Fruit fly (Drosophila melanogaster) whole organism, embryonic: Measurements from ENCODE around the gene CG7879.

Experiments
- Adf1 ChIP-seq: fragments of 200-800 bp; sonication (Bioruptor generic); IDR thresholded peaks from 2 replicates; pipeline ENCODE4 v1.3.6; 2022; ENCODE audit warnings: missing biosample characterization, missing genetic modification characterization
- BtbVII ChIP-seq: fragments of 200-800 bp; sonication (Bioruptor generic); optimal IDR thresholded peaks from 3 replicates; lab custom pipeline; 2017; ENCODE audit warnings: missing biosample characterization, mild to moderate bottlenecking, missing genetic modification characterization
- CG10321 ChIP-seq: fragments of 200-800 bp; sonication (Bioruptor generic); IDR thresholded peaks from 2 replicates; pipeline ENCODE4 v1.3.6; 2022; ENCODE audit warnings: missing biosample characterization, missing genetic modification characterization
- CG10543 ChIP-seq: fragments of 200-800 bp; sonication (Bioruptor generic); optimal IDR thresholded peaks from 3 replicates; lab custom pipeline; 2017; ENCODE audit warnings: missing biosample characterization, mild to moderate bottlenecking, missing genetic modification characterization, moderate library complexity
- CG10654 ChIP-seq: fragments of 200-800 bp; sonication (Bioruptor generic); optimal IDR thresholded peaks from 2 replicates; lab custom pipeline; 2016; ENCODE audit warnings: missing biosample characterization, missing genetic modification characterization
- CG11093 ChIP-seq: fragments of 200-800 bp; sonication (Bioruptor generic); IDR thresholded peaks from 3 replicates; pipeline ENCODE4 v1.3.6; 2022; ENCODE audit warnings: missing biosample characterization, missing genetic modification characterization
- CG12236 ChIP-seq: fragments of 200-800 bp; sonication (Bioruptor generic); optimal IDR thresholded peaks from 2 replicates; lab custom pipeline; 2016; ENCODE audit warnings: missing biosample characterization, missing genetic modification characterization
- CG12769 ChIP-seq: fragments of 200-800 bp; sonication (Bioruptor generic); optimal IDR thresholded peaks from 2 replicates; lab custom pipeline; 2019; ENCODE audit warnings: missing biosample characterization, mild to moderate bottlenecking, missing genetic modification characterization, moderate library complexity
- CG14667 ChIP-seq: fragments of 200-800 bp; sonication (Bioruptor generic); IDR thresholded peaks from 2 replicates; pipeline ENCODE4 v1.3.6; 2022; ENCODE audit warnings: missing biosample characterization, missing genetic modification characterization
- CG17385 ChIP-seq: fragments of 200-800 bp; sonication (Bioruptor generic); optimal IDR thresholded peaks from 3 replicates; lab custom pipeline; 2018; ENCODE audit warnings: missing biosample characterization, mild to moderate bottlenecking, missing genetic modification characterization
- CG17829 ChIP-seq: fragments of 200-800 bp; optimal IDR thresholded peaks from 2 replicates; lab custom pipeline; 2019; ENCODE audit warnings: missing biosample characterization, mild to moderate bottlenecking, missing genetic modification characterization, moderate library complexity
- CG18619 ChIP-seq: fragments of 200-800 bp; sonication (Bioruptor generic); optimal IDR thresholded peaks from 3 replicates; lab custom pipeline; 2017; ENCODE audit warnings: missing biosample characterization, mild to moderate bottlenecking, missing genetic modification characterization
- CG2712 ChIP-seq: fragments of 200-800 bp; optimal IDR thresholded peaks from 3 replicates; lab custom pipeline; 2019; ENCODE audit warnings: missing biosample characterization, mild to moderate bottlenecking, missing genetic modification characterization, moderate library complexity
- CG2889 ChIP-seq: fragments of 200-800 bp; sonication (Bioruptor generic); IDR thresholded peaks from 3 replicates; pipeline ENCODE4 v1.3.6; 2022; ENCODE audit warnings: missing biosample characterization, missing genetic modification characterization
- CG31224 ChIP-seq: fragments of 200-800 bp; sonication (Bioruptor generic); IDR thresholded peaks from 2 replicates; pipeline ENCODE4 v1.3.6; 2022; ENCODE audit warnings: missing biosample characterization, missing genetic modification characterization
- CG33557 ChIP-seq: fragments of 200-800 bp; sonication (Bioruptor generic); optimal IDR thresholded peaks from 2 replicates; lab custom pipeline; 2019; ENCODE audit warnings: missing biosample characterization, mild to moderate bottlenecking, missing genetic modification characterization, moderate library complexity
- CG5953 ChIP-seq: fragments of 200-800 bp; sonication (Bioruptor generic); IDR thresholded peaks from 2 replicates; pipeline ENCODE4 v1.3.6; 2022; ENCODE audit warnings: missing biosample characterization, missing genetic modification characterization
- CG6791 ChIP-seq: fragments of 200-800 bp; sonication (Bioruptor generic); IDR thresholded peaks from 3 replicates; pipeline ENCODE4 v1.3.6; 2022; ENCODE audit warnings: missing biosample characterization, missing genetic modification characterization; ENCODE audit not compliant: partially characterized antibody
- CG9876 ChIP-seq: fragments of 200-800 bp; sonication (Bioruptor generic); optimal IDR thresholded peaks from 2 replicates; lab custom pipeline; 2016; ENCODE audit warnings: missing biosample characterization, missing genetic modification characterization
- Dbx ChIP-seq: fragments of 200-800 bp; sonication (Bioruptor generic); IDR thresholded peaks from 3 replicates; pipeline ENCODE4 v1.3.6; 2022; ENCODE audit warnings: missing biosample characterization, missing genetic modification characterization
- Deaf1 ChIP-seq: fragments of 200-800 bp; optimal IDR thresholded peaks from 3 replicates; lab custom pipeline; 2019; ENCODE audit warnings: missing biosample characterization, mild to moderate bottlenecking, missing genetic modification characterization, moderate library complexity
- Dfd ChIP-seq, 2 experiments: fragments of >200 bp; optimal IDR thresholded peaks; 2 replicates each; lab custom pipeline; 2017; ENCODE audit warnings: missing biosample characterization in 2 of 2, missing genetic modification characterization in 2 of 2
- Dip3 ChIP-seq: fragments of 200-800 bp; sonication (Bioruptor generic); optimal IDR thresholded peaks from 3 replicates; lab custom pipeline; 2016; ENCODE audit warnings: missing biosample characterization, missing genetic modification characterization
- Eip74EF ChIP-seq, 2 experiments: fragments of 200-800 bp in 1 of 2; fragments of >200 bp in 1 of 2; sonication (Bioruptor generic) in 1 of 2; optimal IDR thresholded peaks; 2 replicates each; lab custom pipeline; 2017 to 2019; ENCODE audit warnings: missing biosample characterization in 2 of 2, missing genetic modification characterization in 2 of 2, mild to moderate bottlenecking in 1 of 2, moderate library complexity in 1 of 2
- Fer2 ChIP-seq: fragments of 200-800 bp; sonication (Bioruptor generic); optimal IDR thresholded peaks from 2 replicates; lab custom pipeline; 2018; ENCODE audit warnings: missing biosample characterization, mild to moderate bottlenecking, missing genetic modification characterization, moderate library complexity
- Gug ChIP-seq: fragments of 200-800 bp; sonication (Bioruptor generic); IDR thresholded peaks from 4 replicates; pipeline ENCODE4 v1.3.6; 2022; ENCODE audit warnings: missing biosample characterization, missing genetic modification characterization
- Hand ChIP-seq: fragments of 200-800 bp; sonication (Bioruptor generic); optimal IDR thresholded peaks from 2 replicates; lab custom pipeline; 2017; ENCODE audit warnings: mild to moderate bottlenecking, missing biosample characterization, missing genetic modification reagents, missing genetic modification characterization
- Optix ChIP-seq: fragments of 200-800 bp; sonication (Bioruptor generic); IDR thresholded peaks from 3 replicates; pipeline ENCODE4 v1.3.6; 2022; ENCODE audit warnings: missing biosample characterization, missing genetic modification characterization
- Ssrp ChIP-seq: fragments of 200-800 bp; sonication (Bioruptor generic); optimal IDR thresholded peaks from 2 replicates; lab custom pipeline; 2018; ENCODE audit warnings: missing biosample characterization, mild to moderate bottlenecking, missing genetic modification characterization, moderate library complexity
- Taf1 ChIP-seq: fragments of 200-800 bp; sonication (Bioruptor generic); IDR thresholded peaks from 2 replicates; pipeline ENCODE4 v1.3.6; 2022; ENCODE audit warnings: missing biosample characterization, missing genetic modification characterization
- Xbp1 ChIP-seq: fragments of 200-800 bp; sonication (Bioruptor generic); optimal IDR thresholded peaks from 3 replicates; lab custom pipeline; 2016; ENCODE audit warnings: missing biosample characterization, mild to moderate bottlenecking, missing genetic modification characterization
- ab ChIP-seq: fragments of 200-800 bp; sonication (Bioruptor generic); optimal IDR thresholded peaks from 2 replicates; lab custom pipeline; 2016; ENCODE audit warnings: missing biosample characterization, missing genetic modification characterization
- ash1 ChIP-seq: fragments of 200-800 bp; sonication (Bioruptor generic); optimal IDR thresholded peaks from 2 replicates; lab custom pipeline; 2018; ENCODE audit warnings: missing biosample characterization, mild to moderate bottlenecking, missing genetic modification characterization
- ato ChIP-seq: fragments of 200-800 bp; sonication (Bioruptor generic); IDR thresholded peaks from 2 replicates; pipeline ENCODE4 v1.3.6; 2022; ENCODE audit warnings: missing biosample characterization, missing genetic modification characterization; ENCODE audit not compliant: partially characterized antibody
- bab2 ChIP-seq: fragments of 200-800 bp; sonication (Bioruptor generic); optimal IDR thresholded peaks from 2 replicates; lab custom pipeline; 2016; ENCODE audit warnings: missing biosample characterization, missing genetic modification characterization
- br ChIP-seq: fragments of >200 bp; optimal IDR thresholded peaks from 2 replicates; lab custom pipeline; 2017
- cad ChIP-seq: fragments of >200 bp; optimal IDR thresholded peaks from 2 replicates; lab custom pipeline; 2017; ENCODE audit warnings: missing biosample characterization, missing genetic modification characterization
- caup ChIP-seq: fragments of 200-800 bp; sonication (Bioruptor generic); optimal IDR thresholded peaks from 3 replicates; lab custom pipeline; 2017; ENCODE audit warnings: missing biosample characterization, mild to moderate bottlenecking, missing genetic modification characterization, moderate library complexity; ENCODE audit not compliant: severe bottlenecking
- crp ChIP-seq, 2 experiments: fragments of 200-800 bp; sonication (Bioruptor generic); optimal IDR thresholded peaks; 2 replicates in 1 of 2; 3 replicates in 1 of 2; lab custom pipeline; 2017; ENCODE audit warnings: missing biosample characterization in 2 of 2, missing genetic modification characterization in 2 of 2, mild to moderate bottlenecking in 1 of 2, moderate library complexity in 1 of 2
- disco-r ChIP-seq: fragments of 200-800 bp; sonication (Bioruptor generic); optimal IDR thresholded peaks from 2 replicates; lab custom pipeline; 2016; ENCODE audit warnings: missing biosample characterization, missing genetic modification characterization
- kah ChIP-seq: fragments of 200-800 bp; sonication (Bioruptor generic); optimal IDR thresholded peaks from 2 replicates; lab custom pipeline; 2018; ENCODE audit warnings: missing biosample characterization, mild to moderate bottlenecking, missing genetic modification characterization
- ken ChIP-seq: fragments of 200-800 bp; sonication (Bioruptor generic); IDR thresholded peaks from 3 replicates; pipeline ENCODE4 v1.3.6; 2022; ENCODE audit warnings: missing biosample characterization, missing genetic modification characterization
- klu ChIP-seq: fragments of 200-800 bp; sonication (Bioruptor generic); IDR thresholded peaks from 2 replicates; pipeline ENCODE4 v1.3.6; 2022; ENCODE audit warnings: missing biosample characterization, missing genetic modification characterization
- pfk ChIP-seq: fragments of 200-800 bp; sonication (Bioruptor generic); optimal IDR thresholded peaks from 2 replicates; lab custom pipeline; 2018; ENCODE audit warnings: missing biosample characterization, mild to moderate bottlenecking, missing genetic modification characterization, moderate library complexity
- rib ChIP-seq: fragments of 200-800 bp; sonication (Bioruptor generic); IDR thresholded peaks from 2 replicates; pipeline ENCODE4 v1.3.6; 2022; ENCODE audit warnings: missing biosample characterization, missing genetic modification characterization
- seq ChIP-seq: fragments of 200-800 bp; sonication (Bioruptor generic); IDR thresholded peaks from 2 replicates; pipeline ENCODE4 v1.3.6; 2022; ENCODE audit warnings: missing biosample characterization, missing genetic modification characterization
- sima ChIP-seq: fragments of 200-800 bp; sonication (Bioruptor generic); optimal IDR thresholded peaks from 2 replicates; lab custom pipeline; 2016; ENCODE audit warnings: missing biosample characterization, missing genetic modification characterization
- twi ChIP-seq: fragments of 200-800 bp; optimal IDR thresholded peaks from 2 replicates; lab custom pipeline; 2019; ENCODE audit warnings: missing biosample characterization, mild to moderate bottlenecking, missing genetic modification characterization, moderate library complexity
- zfh2 ChIP-seq: fragments of 200-800 bp; sonication (Bioruptor generic); optimal IDR thresholded peaks from 2 replicates; lab custom pipeline; 2016; ENCODE audit warnings: missing biosample characterization, missing genetic modification characterization

CG7879 gene

DNA sequence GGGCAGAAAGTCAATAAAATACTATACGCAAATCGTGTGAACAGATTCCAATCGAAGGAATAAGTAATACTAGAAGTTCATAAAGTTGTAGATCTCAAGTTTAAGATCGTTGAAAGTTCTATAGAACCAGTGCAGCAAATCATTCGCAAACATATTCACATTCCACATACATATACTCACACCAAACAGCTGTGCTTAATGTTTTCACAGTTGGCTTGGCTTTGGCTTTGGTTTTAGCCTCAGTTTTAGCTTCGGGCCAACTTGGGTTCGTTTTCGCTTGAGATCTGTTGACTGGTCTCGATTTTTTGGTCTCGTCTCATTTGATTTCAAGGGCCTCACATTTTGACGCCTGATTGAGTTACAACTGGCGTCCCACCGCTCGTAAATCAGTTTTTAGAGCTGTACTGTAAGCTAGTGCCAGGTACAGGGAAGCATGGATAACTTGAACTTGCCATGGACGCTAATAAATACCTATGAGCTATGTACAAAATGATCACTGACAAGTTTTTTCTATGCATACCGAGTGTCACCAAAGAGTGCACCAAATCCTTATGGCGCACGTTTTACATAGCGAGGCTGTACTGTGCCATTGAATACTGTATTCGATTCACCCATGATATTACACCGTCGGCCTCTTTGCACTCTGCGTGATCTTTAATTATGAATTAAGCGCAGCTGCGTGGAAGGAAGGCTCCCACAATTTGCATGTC, 18.9 kb upstream of the CG7879 start (continued):
- no peak for TF ChIP-seq pfk
- peak; percentile 58 for TF ChIP-seq klu (GFP tag; lab: Robert Waterston, UW)
- peak; percentile 86 for TF ChIP-seq seq
- peak; percentile 64 for TF ChIP-seq CG10321 (GFP tag; lab: Robert Waterston, UW)
- TF ChIP-seq Deaf1 (tag; lab: Kevin White, UChicago) = peak; percentile 45
- TF ChIP-seq CG18619 = peak; percentile 65
- no peak for TF ChIP-seq br (lab: Kevin White, UChicago)
- peak; percentile 82 for TF ChIP-seq Dbx
- peak; percentile 83 for TF ChIP-seq caup (GFP tag; lab: Kevin White, UChicago)
- TF ChIP-seq sima = peak; percentile 60
- TF ChIP-seq CG10543 = peak; percentile 59
- peak; percentile 76 for TF ChIP-seq Dip3 (GFP tag; lab: Kevin White, UChicago)
- peak; percentile 61 for TF ChIP-seq disco-r (GFP tag; lab: Kevin White, UChicago)
- TF ChIP-seq Taf1 (GFP tag; lab: Robert Waterston, UW) = peak; percentile 70; the same call in 1 of the 2 replicates
- peak; percentile 82; the same call in 1 of the 2 replicates for TF ChIP-seq rib (GFP tag; lab: Robert Waterston, UW)
- TF ChIP-seq Optix (GFP tag; lab: Robert Waterston, UW) = peak; percentile 78; the same call in 2 of the 3 replicates
- peak; percentile 9 for TF ChIP-seq CG33557 (GFP tag; lab: Kevin White, UChicago)
- peak; percentile 69 for TF ChIP-seq ab (GFP tag; lab: Kevin White, UChicago)
- TF ChIP-seq ken (GFP tag; lab: Robert Waterston, UW) = peak; percentile 72; the same call in 2 of the 3 replicates
- TF ChIP-seq CG5953 = peak; percentile 62; the same call in 1 of the 2 replicates
- TF ChIP-seq Hand (GFP tag; lab: Kevin White, UChicago) = peak; percentile 32
- no peak for TF ChIP-seq cad (GFP tag; lab: Kevin White, UChicago)
- peak; percentile 71 for TF ChIP-seq CG9876 (GFP tag; lab: Kevin White, UChicago)
- peak; percentile 87 for TF ChIP-seq Gug (GFP tag; lab: Robert Waterston, UW)
- TF ChIP-seq CG2712 (tag; lab: Kevin White, UChicago) = peak; percentile 67
- TF ChIP-seq BtbVII = peak; percentile 62
- TF ChIP-seq Dfd (GFP tag; optimal IDR thresholded peaks at IDR 0.05; lab: Kevin White, UChicago) = no peak
- peak; percentile 64 for TF ChIP-seq kah (GFP tag; lab: Kevin White, UChicago)
- TF ChIP-seq ash1 (GFP tag; lab: Kevin White, UChicago) = peak; percentile 31
- peak; percentile 57 for TF ChIP-seq Adf1 (GFP tag; lab: Robert Waterston, UW)
- TF ChIP-seq zfh2 (GFP tag; lab: Kevin White, UChicago) = peak; percentile 62
- peak; percentile 84 for TF ChIP-seq Xbp1 (GFP tag; lab: Kevin White, UChicago)
- peak in 1 of 2 experiments; percentile 8 for TF ChIP-seq crp (GFP tag; optimal IDR thresholded peaks at IDR 0.05; lab: Kevin White, UChicago)
- peak; percentile 67 for TF ChIP-seq CG17829 (tag; lab: Kevin White, UChicago)
- peak; percentile 87 for TF ChIP-seq CG2889 (GFP tag; lab: Robert Waterston, UW)
- TF ChIP-seq CG6791 = no peak
- TF ChIP-seq CG11093 (GFP tag; lab: Robert Waterston, UW) = peak; percentile 69
- TF ChIP-seq ato (GFP tag; lab: Robert Waterston, UW) = no peak
- TF ChIP-seq Eip74EF (GFP tag; optimal IDR thresholded peaks at IDR 0.05; lab: Kevin White, UChicago) = peak in 1 of 2 experiments; percentile 35
- peak; percentile 81 for TF ChIP-seq CG31224 (GFP tag; lab: Robert Waterston, UW)
- peak; percentile 58 for TF ChIP-seq twi
- peak; percentile 79 for TF ChIP-seq CG10654 (GFP tag; lab: Kevin White, UChicago)
- peak; percentile 48 for TF ChIP-seq CG12236
- peak; percentile 87 for TF ChIP-seq bab2 (GFP tag; lab: Kevin White, UChicago)
- TF ChIP-seq Ssrp (tag; lab: Kevin White, UChicago) = peak; percentile 56
- TF ChIP-seq CG14667 = peak; percentile 85
- TF ChIP-seq CG12769 = peak; percentile 94
- peak; percentile 75 for TF ChIP-seq CG17385 (GFP tag; lab: Kevin White, UChicago)
- peak; percentile 61 for TF ChIP-seq Fer2 (tag; lab: Kevin White, UChicago)
